Fruit fly (Drosophila melanogaster) Kc167 (cell line): ENCODE results near the gene CG12877.

Experiments
- Sin3A ChIP-seq: fragments of >200 bp; optimal IDR thresholded peaks from 2 replicates; lab custom pipeline; 2018; ENCODE audit warnings: missing external identifiers
- h ChIP-seq: fragments of >200 bp; optimal IDR thresholded peaks from 3 replicates; lab custom pipeline; 2018; ENCODE audit warnings: missing external identifiers
- insv ChIP-seq: fragments of >200 bp; optimal IDR thresholded peaks from 3 replicates; lab custom pipeline; 2018; ENCODE audit warnings: missing external identifiers

- TF ChIP-seq insv (lab: Kevin White, UChicago) (no peak), h (no peak), Sin3A (lab: Kevin White, UChicago) (no peak)
Observed at dm6 chr3R:27662857-27663256, 44.0 kb upstream of the CG12877 start.
